Worm (Caenorhabditis elegans): ENCODE measurements around the gene apc-2.

apc-2 gene

ce11 chrIII:8080165-8080738 lies at the start of gene apc-2, which contains the start of gene dcr-1 (continued):
- TF ChIP-seq xnd-1 (tag; optimal IDR thresholded peaks at IDR 0.05) (no peak), F22D6.2 (tag; optimal IDR thresholded peaks at IDR 0.05) (no peak)

ce11 chrIII:8030963-8031362 lies 49.5 kb upstream of the apc-2 start, which contains the start of gene F44B9.9:
F44B9.9 (minus strand) TSS chrIII:8031063.
- TF ChIP-seq K11D2.4 (GFP tag; IDR thresholded peaks at IDR 0.05) (no peak), him-1 (tag; optimal IDR thresholded peaks at IDR 0.05) (no peak), lir-1 (GFP tag; conservative IDR thresholded peaks at IDR 0.05) (no peak), ztf-28 (GFP tag; IDR thresholded peaks at IDR 0.05) (no peak), mes-4 (tag; optimal IDR thresholded peaks at IDR 0.05) (no peak), F55B11.4 (tag; optimal IDR thresholded peaks at IDR 0.05; ENCODE audit: borderline replicate concordance, insufficient read depth) (no peak), ceh-79 (tag; optimal IDR thresholded peaks at IDR 0.05) (no peak), K12H6.12 (tag; optimal IDR thresholded peaks at IDR 0.05) (no peak), lin-54 (GFP tag; optimal IDR thresholded peaks at IDR 0.05) (no peak), egl-44 (GFP tag; IDR thresholded peaks at IDR 0.05) (no peak), F22D6.2 (tag; optimal IDR thresholded peaks at IDR 0.05) (no peak), nfyb-1 (GFP tag; IDR thresholded peaks at IDR 0.05) (no peak), somi-1 (GFP tag; optimal IDR thresholded peaks at IDR 0.05) (no peak), hlh-12 (tag; optimal IDR thresholded peaks at IDR 0.05) (no peak)

- TF ChIP-seq ztf-6 (GFP tag; IDR thresholded peaks at IDR 0.05) (no peak), F57A8.1 (GFP tag; optimal IDR thresholded peaks at IDR 0.05) (no peak), attf-3 (GFP tag; conservative IDR thresholded peaks at IDR 0.05) (no peak), tbx-9 (tag; optimal IDR thresholded peaks at IDR 0.05; ENCODE audit: borderline replicate concordance) (no peak), tbp1 (GFP tag; optimal IDR thresholded peaks at IDR 0.05) (no peak), aptf-3 (GFP tag; IDR thresholded peaks at IDR 0.05) (no peak), ceh-40 (GFP tag; IDR thresholded peaks at IDR 0.05) (no peak), lag-1 (GFP tag; IDR thresholded peaks at IDR 0.05) (no peak), aptf-2 (GFP tag; conservative IDR thresholded peaks at IDR 0.05) (no peak), B0035.1 (tag; optimal IDR thresholded peaks at IDR 0.05) (no peak)
Measured at ce11 chrIII:8033534-8033933, 46.9 kb upstream of the apc-2 start, which contains the start of gene F44B9.10. F44B9.10 (minus strand) TSS chrIII:8033634.

- TF ChIP-seq egl-18 (GFP tag; IDR thresholded peaks at IDR 0.05) (no peak), fkh-3 (tag; optimal IDR thresholded peaks at IDR 0.05) (no peak)
Measured at ce11 chrIII:8036050-8036449, 44.4 kb upstream of the apc-2 start.

ce11 chrIII:8036497-8036896 lies 43.9 kb upstream of the apc-2 start:
- TF ChIP-seq rpc-1 (optimal IDR thresholded peaks at IDR 0.05) (no peak), rpc-1 (tag; optimal IDR thresholded peaks at IDR 0.05) (no peak), Y56A3A.18 (GFP tag; IDR thresholded peaks at IDR 0.05) (no peak), nhr-90 (tag; optimal IDR thresholded peaks at IDR 0.05) (no peak), dpff-1 (tag; optimal IDR thresholded peaks at IDR 0.05) (no peak), ceh-27 (GFP tag; optimal IDR thresholded peaks at IDR 0.05) (no peak), rec-8 (tag; optimal IDR thresholded peaks at IDR 0.05) (no peak), mel-28 (tag; optimal IDR thresholded peaks at IDR 0.05; ENCODE audit: borderline replicate concordance) (no peak), chd-7 (tag; optimal IDR thresholded peaks at IDR 0.05) (no peak), nhr-120 (GFP tag; IDR thresholded peaks at IDR 0.05) (no peak), attf-6 (GFP tag; IDR thresholded peaks at IDR 0.05) (no peak), F57A8.1 (GFP tag; optimal IDR thresholded peaks at IDR 0.05) (no peak), snpc-4 (GFP tag; optimal IDR thresholded peaks at IDR 0.05) (no peak), snpc-4 (tag; optimal IDR thresholded peaks at IDR 0.05) (no peak), F52B5.7 (tag; optimal IDR thresholded peaks at IDR 0.05) (no peak), nfya-1 (tag; optimal IDR thresholded peaks at IDR 0.05; ENCODE audit: borderline replicate concordance, insufficient read depth) (no peak), ceh-100 (GFP tag; IDR thresholded peaks at IDR 0.05) (no peak), F33H1.4 (GFP tag; IDR thresholded peaks at IDR 0.05) (no peak)
